Worm (Caenorhabditis elegans) whole organism, L4/young adult: Measurements from ENCODE around the gene tre-3.

ENCODE experiments used
- dao-5 ChIP-seq: sonication (generic microtip); optimal IDR thresholded peaks from 2 replicates; lab custom pipeline; 2016; ENCODE audit warnings: missing genotype, missing genetic modification characterization, moderate library complexity, missing compliant biosample characterization
- him-1 ChIP-seq: sonication (generic microtip); optimal IDR thresholded peaks from 2 replicates; lab custom pipeline; 2016; ENCODE audit warnings: missing genotype, missing genetic modification reagents, missing genetic modification characterization, missing compliant biosample characterization

DNA sequence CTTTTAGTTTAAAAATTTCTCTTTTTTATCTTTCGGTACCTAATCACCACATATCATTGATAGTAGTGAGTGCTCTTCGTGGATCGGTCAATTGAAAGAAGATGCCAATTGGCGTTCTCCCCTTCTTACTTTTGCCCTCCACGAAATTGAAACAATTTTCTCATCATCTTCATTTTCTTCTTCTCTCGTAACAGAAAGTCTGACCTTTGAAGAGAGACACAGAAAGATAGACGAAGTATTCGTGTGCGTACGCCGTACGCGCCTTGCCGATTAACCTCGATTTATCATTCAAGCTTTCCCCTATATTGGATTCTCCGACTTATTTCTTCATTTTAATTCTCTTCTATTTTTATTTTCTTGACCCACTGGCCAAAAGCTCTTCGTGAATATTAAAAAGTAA is 38.2 kb downstream of the tre-3 start:
- TF ChIP-seq him-1 (no peak), dao-5 (tag; lab: Kevin White, UChicago) (no peak)
